Fruit fly (Drosophila melanogaster) whole organism, embryonic: ENCODE data around the gene SclA.

Experiments
- Ada2b ChIP-seq: fragments of 200-800 bp; sonication (Bioruptor generic); IDR thresholded peaks from 2 replicates; pipeline ENCODE4 v1.3.6; 2022; ENCODE audit warnings: missing biosample characterization, missing genetic modification characterization
- Aef1 ChIP-seq: fragments of 200-800 bp; sonication (Bioruptor generic); IDR thresholded peaks from 3 replicates; pipeline ENCODE4 v1.3.6; 2022; ENCODE audit warnings: missing biosample characterization, missing genetic modification characterization
- Asciz ChIP-seq: fragments of 200-800 bp; sonication (Bioruptor generic); optimal IDR thresholded peaks from 2 replicates; lab custom pipeline; 2017; ENCODE audit warnings: missing biosample characterization, mild to moderate bottlenecking, missing genetic modification characterization, missing genetic modification reagents
- Atf3 ChIP-seq: fragments of 200-800 bp; sonication (Bioruptor generic); optimal IDR thresholded peaks from 3 replicates; lab custom pipeline; 2016; ENCODE audit warnings: missing biosample characterization, missing genetic modification characterization
- CG10979 ChIP-seq: fragments of 200-800 bp; sonication (Bioruptor generic); optimal IDR thresholded peaks from 2 replicates; lab custom pipeline; 2018; ENCODE audit warnings: missing biosample characterization, mild to moderate bottlenecking, missing genetic modification characterization, moderate library complexity
- CG12104 ChIP-seq: fragments of 200-800 bp; sonication (Bioruptor generic); optimal IDR thresholded peaks from 3 replicates; lab custom pipeline; 2016; ENCODE audit warnings: missing biosample characterization, missing genetic modification characterization
- CG12744 ChIP-seq: fragments of 200-800 bp; sonication (Bioruptor generic); optimal IDR thresholded peaks from 2 replicates; lab custom pipeline; 2016; ENCODE audit warnings: missing biosample characterization, missing genetic modification characterization
- CG14014 ChIP-seq: fragments of 200-800 bp; sonication (Bioruptor generic); IDR thresholded peaks from 2 replicates; pipeline ENCODE4 v1.3.6; 2022; ENCODE audit warnings: missing biosample characterization, missing genetic modification characterization
- CG15269 ChIP-seq: fragments of 200-800 bp; sonication (Bioruptor generic); optimal IDR thresholded peaks from 2 replicates; lab custom pipeline; 2018; ENCODE audit warnings: missing biosample characterization, mild to moderate bottlenecking, missing genetic modification characterization, moderate library complexity
- CG1602 ChIP-seq: fragments of 200-800 bp; sonication (Bioruptor generic); optimal IDR thresholded peaks from 3 replicates; lab custom pipeline; 2016; ENCODE audit warnings: missing biosample characterization, missing genetic modification characterization
- CG17829 ChIP-seq: fragments of 200-800 bp; optimal IDR thresholded peaks from 2 replicates; lab custom pipeline; 2019; ENCODE audit warnings: missing biosample characterization, mild to moderate bottlenecking, missing genetic modification characterization, moderate library complexity
- CG18011 ChIP-seq: fragments of 200-800 bp; sonication (Bioruptor generic); optimal IDR thresholded peaks from 2 replicates; lab custom pipeline; 2017; ENCODE audit warnings: missing biosample characterization, missing genetic modification characterization, mild to moderate bottlenecking, moderate library complexity, missing genotype
- CG18599 ChIP-seq: fragments of 200-800 bp; sonication (Bioruptor generic); optimal IDR thresholded peaks from 3 replicates; lab custom pipeline; 2017; ENCODE audit warnings: missing biosample characterization, missing genetic modification characterization, mild to moderate bottlenecking, moderate library complexity, missing genetic modification reagents
- CG2712 ChIP-seq: fragments of 200-800 bp; optimal IDR thresholded peaks from 3 replicates; lab custom pipeline; 2019; ENCODE audit warnings: missing biosample characterization, mild to moderate bottlenecking, missing genetic modification characterization, moderate library complexity
- CG32772 ChIP-seq: fragments of 200-800 bp; sonication (Bioruptor generic); IDR thresholded peaks from 2 replicates; pipeline ENCODE4 v1.3.6; 2022; ENCODE audit warnings: missing biosample characterization, missing genetic modification characterization
- CG3726 ChIP-seq: fragments of 200-800 bp; sonication (Bioruptor generic); IDR thresholded peaks from 3 replicates; pipeline ENCODE4, ENCODE4 v1.3.6; 2022; ENCODE audit warnings: missing biosample characterization, missing genetic modification characterization
- CG6854 ChIP-seq: fragments of 200-800 bp; sonication (Bioruptor generic); optimal IDR thresholded peaks from 3 replicates; lab custom pipeline; 2017; ENCODE audit warnings: missing biosample characterization, mild to moderate bottlenecking, missing genetic modification characterization
- CG7357 ChIP-seq: fragments of 200-800 bp; sonication (Bioruptor generic); IDR thresholded peaks from 3 replicates; pipeline ENCODE4 v1.3.6; 2022; ENCODE audit warnings: missing biosample characterization, missing genetic modification characterization
- CG7745 ChIP-seq: fragments of 200-800 bp; sonication (Bioruptor generic); optimal IDR thresholded peaks from 2 replicates; lab custom pipeline; 2018; ENCODE audit warnings: missing biosample characterization, mild to moderate bottlenecking, missing genetic modification characterization, moderate library complexity
- CG8478 ChIP-seq: fragments of >200 bp; optimal IDR thresholded peaks from 2 replicates; lab custom pipeline; 2018
- CTCF ChIP-seq: fragments of 200-800 bp; sonication (Bioruptor generic); optimal IDR thresholded peaks from 2 replicates; lab custom pipeline; 2017; ENCODE audit warnings: missing biosample characterization, mild to moderate bottlenecking, missing genetic modification characterization, moderate library complexity
- Chrac-16 ChIP-seq: fragments of 200-800 bp; sonication (Bioruptor generic); optimal IDR thresholded peaks from 3 replicates; lab custom pipeline; 2016; ENCODE audit warnings: missing biosample characterization, missing genetic modification characterization
- Dp ChIP-seq: fragments of 200-800 bp; sonication (Bioruptor generic); optimal IDR thresholded peaks from 2 replicates; lab custom pipeline; 2018; ENCODE audit warnings: missing biosample characterization, mild to moderate bottlenecking, missing genetic modification characterization, moderate library complexity
- Elba2 ChIP-seq: fragments of 200-800 bp; sonication (Bioruptor generic); optimal IDR thresholded peaks from 3 replicates; lab custom pipeline; 2016; ENCODE audit warnings: missing biosample characterization, missing genetic modification characterization
- Fer2 ChIP-seq: fragments of 200-800 bp; sonication (Bioruptor generic); optimal IDR thresholded peaks from 2 replicates; lab custom pipeline; 2018; ENCODE audit warnings: missing biosample characterization, mild to moderate bottlenecking, missing genetic modification characterization, moderate library complexity
- Fer3 ChIP-seq: fragments of 200-800 bp; sonication (Bioruptor generic); optimal IDR thresholded peaks from 2 replicates; lab custom pipeline; 2018; ENCODE audit warnings: missing biosample characterization, mild to moderate bottlenecking, missing genetic modification characterization, moderate library complexity
- Hmr ChIP-seq: fragments of 200-800 bp; sonication (Bioruptor generic); optimal IDR thresholded peaks from 3 replicates; lab custom pipeline; 2017; ENCODE audit warnings: mild to moderate bottlenecking, missing biosample characterization, missing genetic modification reagents, missing genetic modification characterization
- Hr51 ChIP-seq, 2 experiments: fragments of 200-800 bp; sonication (Bioruptor generic); optimal IDR thresholded peaks; 2 replicates in 1 of 2; 3 replicates in 1 of 2; lab custom pipeline; 2016 to 2018; ENCODE audit warnings: missing biosample characterization in 2 of 2, missing genetic modification characterization in 2 of 2, mild to moderate bottlenecking in 1 of 2, moderate library complexity in 1 of 2
- Jarid2 ChIP-seq: fragments of 200-800 bp; sonication (Bioruptor generic); optimal IDR thresholded peaks from 3 replicates; lab custom pipeline; 2017; ENCODE audit warnings: mild to moderate bottlenecking, missing biosample characterization, missing genetic modification reagents, missing genetic modification characterization
- Kr ChIP-seq: fragments of 200-800 bp; sonication (Bioruptor generic); optimal IDR thresholded peaks from 2 replicates; lab custom pipeline; 2017; ENCODE audit warnings: missing biosample characterization, mild to moderate bottlenecking, missing genetic modification characterization
- Oli ChIP-seq: fragments of 200-800 bp; sonication (Bioruptor generic); optimal IDR thresholded peaks from 2 replicates; lab custom pipeline; 2018; ENCODE audit warnings: missing biosample characterization, mild to moderate bottlenecking, missing genetic modification characterization, moderate library complexity
- Ptx1 ChIP-seq: fragments of 200-800 bp; sonication (Bioruptor generic); IDR thresholded peaks from 2 replicates; pipeline ENCODE4 v1.3.6; 2022; ENCODE audit warnings: missing biosample characterization, missing genetic modification characterization
- Rfx ChIP-seq: fragments of 200-800 bp; sonication (Bioruptor generic); IDR thresholded peaks from 2 replicates; pipeline ENCODE4 v1.3.6; 2022; ENCODE audit warnings: missing biosample characterization, missing genetic modification characterization
- Sox102F ChIP-seq: fragments of 200-800 bp; sonication (Bioruptor generic); optimal IDR thresholded peaks from 2 replicates; lab custom pipeline; 2018; ENCODE audit warnings: missing biosample characterization, mild to moderate bottlenecking, missing genetic modification characterization, moderate library complexity
- Vsx1 ChIP-seq: fragments of 200-800 bp; sonication (Bioruptor generic); optimal IDR thresholded peaks from 2 replicates; lab custom pipeline; 2017; ENCODE audit warnings: missing biosample characterization, mild to moderate bottlenecking, missing genetic modification characterization, missing genetic modification reagents
- YL-1 ChIP-seq: fragments of 200-800 bp; sonication (Bioruptor generic); optimal IDR thresholded peaks from 3 replicates; lab custom pipeline; 2017; ENCODE audit warnings: missing biosample characterization, mild to moderate bottlenecking, missing genetic modification characterization
- ap ChIP-seq: fragments of 200-800 bp; sonication (Bioruptor generic); IDR thresholded peaks from 2 replicates; pipeline ENCODE4 v1.3.6; 2022; ENCODE audit warnings: missing biosample characterization, missing genetic modification characterization
- az2 ChIP-seq: fragments of 200-800 bp; sonication (Bioruptor generic); optimal IDR thresholded peaks from 3 replicates; lab custom pipeline; 2016; ENCODE audit warnings: missing biosample characterization, missing genetic modification characterization
- bowl ChIP-seq: fragments of 200-800 bp; sonication (Bioruptor generic); IDR thresholded peaks from 2 replicates; pipeline ENCODE4 v1.3.6; 2022; ENCODE audit warnings: missing biosample characterization, missing genetic modification characterization
- croc ChIP-seq: fragments of 200-800 bp; sonication (Bioruptor generic); conservative IDR thresholded peaks from 3 replicates; pipeline ENCODE4 v1.3.6; 2022; ENCODE audit warnings: missing biosample characterization, missing genetic modification characterization
- emc ChIP-seq: fragments of 200-800 bp; sonication (Bioruptor generic); optimal IDR thresholded peaks from 2 replicates; lab custom pipeline; 2016; ENCODE audit warnings: missing biosample characterization, missing genetic modification characterization
- gfzf ChIP-seq: fragments of 200-800 bp; sonication (Bioruptor generic); optimal IDR thresholded peaks from 2 replicates; lab custom pipeline; 2016; ENCODE audit warnings: missing biosample characterization, mild to moderate bottlenecking, missing genetic modification characterization, moderate library complexity
- ind ChIP-seq: fragments of 200-800 bp; sonication (Bioruptor generic); optimal IDR thresholded peaks from 3 replicates; lab custom pipeline; 2016; ENCODE audit warnings: missing biosample characterization, missing genetic modification characterization
- oc ChIP-seq: fragments of 200-800 bp; sonication (Bioruptor generic); optimal IDR thresholded peaks from 2 replicates; lab custom pipeline; 2018; ENCODE audit warnings: missing biosample characterization, mild to moderate bottlenecking, missing genetic modification characterization, moderate library complexity
- odd ChIP-seq: fragments of 200-800 bp; sonication (Bioruptor generic); optimal IDR thresholded peaks from 2 replicates; lab custom pipeline; 2017; ENCODE audit warnings: missing biosample characterization, mild to moderate bottlenecking, missing genetic modification characterization
- pita ChIP-seq: fragments of 200-800 bp; sonication (Bioruptor generic); optimal IDR thresholded peaks from 2 replicates; lab custom pipeline; 2017; ENCODE audit warnings: missing biosample characterization, mild to moderate bottlenecking, missing genetic modification characterization
- psq ChIP-seq: fragments of 200-800 bp; sonication (Bioruptor generic); optimal IDR thresholded peaks from 2 replicates; lab custom pipeline; 2017; ENCODE audit warnings: missing biosample characterization, missing genetic modification characterization
- sens-2 ChIP-seq: fragments of 200-800 bp; sonication (Bioruptor generic); IDR thresholded peaks from 2 replicates; pipeline ENCODE4 v1.3.6; 2022; ENCODE audit warnings: missing biosample characterization, missing genetic modification characterization
- stc ChIP-seq: fragments of 200-800 bp; sonication (Bioruptor generic); IDR thresholded peaks from 2 replicates; pipeline ENCODE4 v1.3.6; 2022; ENCODE audit warnings: missing biosample characterization, missing genetic modification characterization
- twi ChIP-seq: fragments of 200-800 bp; optimal IDR thresholded peaks from 2 replicates; lab custom pipeline; 2019; ENCODE audit warnings: missing biosample characterization, mild to moderate bottlenecking, missing genetic modification characterization, moderate library complexity
- vnd ChIP-seq: fragments of 200-800 bp; sonication (Bioruptor generic); IDR thresholded peaks from 3 replicates; pipeline ENCODE4 v1.3.6; 2022; ENCODE audit warnings: missing biosample characterization, missing genetic modification characterization; ENCODE audit not compliant: partially characterized antibody
- zf30C ChIP-seq: fragments of 200-800 bp; sonication (Bioruptor generic); optimal IDR thresholded peaks from 3 replicates; lab custom pipeline; 2018; ENCODE audit warnings: missing biosample characterization, mild to moderate bottlenecking, missing genetic modification characterization

Gene SclA

DNA sequence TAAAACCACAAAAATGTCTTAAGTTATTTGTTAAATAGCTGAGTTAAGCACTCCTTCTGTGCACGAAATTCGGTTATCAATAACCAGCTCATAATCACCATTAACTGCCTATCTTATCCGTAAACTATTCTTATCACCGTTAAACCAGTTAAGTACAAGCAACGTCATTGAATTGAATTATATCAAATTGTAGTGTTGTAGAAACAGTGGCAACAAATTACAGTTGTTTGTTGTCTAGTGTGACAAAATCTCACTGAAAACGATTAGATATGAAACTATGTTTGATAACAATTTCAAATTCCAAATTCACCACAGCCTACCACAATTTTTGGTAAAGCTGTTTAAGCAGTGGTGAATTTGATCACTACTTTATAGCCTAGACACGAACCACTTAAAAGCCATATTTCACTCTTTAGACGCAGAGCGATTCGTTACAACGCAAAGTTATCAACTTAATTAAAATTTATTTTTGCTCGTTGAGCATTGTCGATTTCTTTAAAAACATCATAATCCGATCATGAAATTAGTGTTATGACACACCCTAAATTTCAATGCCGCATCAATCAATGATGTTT lies 36.1 kb upstream of the SclA start (continued):
- TF ChIP-seq psq = no peak
- TF ChIP-seq Jarid2 (GFP tag; lab: Kevin White, UChicago) = no peak
- no peak for TF ChIP-seq Elba2
- TF ChIP-seq emc = no peak
- TF ChIP-seq CG17829 (tag; lab: Kevin White, UChicago) = no peak
- no peak for TF ChIP-seq CG12104 (GFP tag; lab: Kevin White, UChicago)
- no peak for TF ChIP-seq Asciz
- TF ChIP-seq CG15269 (tag; lab: Kevin White, UChicago) = no peak
- no peak for TF ChIP-seq Chrac-16 (GFP tag; lab: Kevin White, UChicago)
- TF ChIP-seq Dp (GFP tag; lab: Kevin White, UChicago) = peak; percentile 74
- TF ChIP-seq Rfx (GFP tag; lab: Robert Waterston, UW) = no peak
- TF ChIP-seq Aef1 (GFP tag; lab: Robert Waterston, UW) = no peak
- peak; percentile 33 for TF ChIP-seq odd (GFP tag; lab: Kevin White, UChicago)
- no peak for TF ChIP-seq Fer2 (tag; lab: Kevin White, UChicago)
- no peak for TF ChIP-seq Atf3 (GFP tag; lab: Kevin White, UChicago)
- no peak for TF ChIP-seq vnd
- no peak for TF ChIP-seq Fer3 (tag; lab: Kevin White, UChicago)
- no peak for TF ChIP-seq CG2712 (tag; lab: Kevin White, UChicago)
- no peak for TF ChIP-seq sens-2 (GFP tag; lab: Robert Waterston, UW)
- TF ChIP-seq CG10979 (tag; lab: Kevin White, UChicago) = no peak
- peak; percentile 54 for TF ChIP-seq CTCF (GFP tag; lab: Kevin White, UChicago)
- no peak for TF ChIP-seq Kr
- TF ChIP-seq Ada2b (GFP tag; lab: Robert Waterston, UW) = no peak
- no peak for TF ChIP-seq az2
- TF ChIP-seq CG14014 (GFP tag; lab: Robert Waterston, UW) = no peak
- no peak for TF ChIP-seq Vsx1 (GFP tag; lab: Kevin White, UChicago)
- TF ChIP-seq pita (GFP tag; lab: Kevin White, UChicago) = peak; percentile 44
- TF ChIP-seq YL-1 (GFP tag; lab: Kevin White, UChicago) = no peak
- TF ChIP-seq CG7357 (GFP tag; lab: Robert Waterston, UW) = no peak
- no peak for TF ChIP-seq twi
- TF ChIP-seq ind (GFP tag; lab: Kevin White, UChicago) = no peak
- no peak for TF ChIP-seq ap (GFP tag; lab: Robert Waterston, UW)
- no peak for TF ChIP-seq CG8478 (lab: Kevin White, UChicago)
- TF ChIP-seq CG32772 = no peak
- TF ChIP-seq gfzf (GFP tag; lab: Kevin White, UChicago) = no peak
- TF ChIP-seq zf30C (GFP tag; lab: Kevin White, UChicago) = no peak
- no peak for TF ChIP-seq Sox102F (GFP tag; lab: Kevin White, UChicago)
- TF ChIP-seq CG1602 = no peak
- TF ChIP-seq Hmr (GFP tag; lab: Kevin White, UChicago) = peak; percentile 32
- no peak for TF ChIP-seq bowl (GFP tag; lab: Robert Waterston, UW)
- TF ChIP-seq CG18599 (GFP tag; lab: Kevin White, UChicago) = peak; percentile 6
- no peak for TF ChIP-seq stc
- TF ChIP-seq Oli (tag; lab: Kevin White, UChicago) = no peak
- no peak for TF ChIP-seq croc (GFP tag; lab: Robert Waterston, UW)
- no peak for TF ChIP-seq CG18011
- no peak for TF ChIP-seq CG7745 (tag; lab: Kevin White, UChicago)
- peak; percentile 12 for TF ChIP-seq CG6854 (GFP tag; lab: Kevin White, UChicago)
- TF ChIP-seq CG3726 (GFP tag; lab: Robert Waterston, UW) = no peak
- TF ChIP-seq Hr51 (GFP tag; optimal IDR thresholded peaks at IDR 0.05; lab: Kevin White, UChicago) = no peak
- TF ChIP-seq CG12744 (GFP tag; lab: Kevin White, UChicago) = no peak
- no peak for TF ChIP-seq oc (tag; lab: Kevin White, UChicago)
- no peak for TF ChIP-seq Ptx1
